Worm (Caenorhabditis elegans): ENCODE measurements around the gene flp-14.

DNA sequence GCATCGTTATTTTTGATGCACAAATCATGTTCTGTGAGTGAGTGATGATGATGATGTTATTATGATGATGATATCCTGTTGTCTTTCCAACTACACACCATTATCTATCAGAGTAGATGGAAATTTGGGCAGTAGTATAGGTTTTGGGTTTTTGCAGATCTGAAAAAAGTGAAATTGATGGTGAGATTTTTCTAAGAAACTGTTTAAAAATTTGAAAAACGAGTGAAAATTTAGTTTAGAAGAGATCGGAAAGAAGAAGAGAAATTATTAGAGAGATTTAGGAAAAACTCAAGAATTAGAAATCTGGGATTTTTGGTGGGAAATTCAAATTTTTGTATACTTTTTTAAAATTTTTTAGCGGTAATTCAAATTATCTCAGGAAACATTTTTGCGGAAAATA lies 18.7 kb upstream of the flp-14 start, which contains the start of the genes Y37D8A.29 and unc-71:
- TF ChIP-seq ama-1 (optimal IDR thresholded peaks at IDR 0.05) = no peak
- TF ChIP-seq hlh-11 (tag; optimal IDR thresholded peaks at IDR 0.05) = no peak
- TF ChIP-seq aly-2 (tag; optimal IDR thresholded peaks at IDR 0.05) = no peak
- TF ChIP-seq lin-39 (tag; optimal IDR thresholded peaks at IDR 0.05) = no peak
- no peak for TF ChIP-seq ceh-28 (tag; optimal IDR thresholded peaks at IDR 0.05)
- TF ChIP-seq lin-13 (GFP tag; optimal IDR thresholded peaks at IDR 0.05) = no peak
- TF ChIP-seq Y75B8A.6 (GFP tag; IDR thresholded peaks at IDR 0.05) = no peak
- no peak for TF ChIP-seq nhr-11 (tag; optimal IDR thresholded peaks at IDR 0.05)
- TF ChIP-seq pha-4 (GFP tag; IDR thresholded peaks at IDR 0.05) = no peak
- TF ChIP-seq pha-4 (tag; optimal IDR thresholded peaks at IDR 0.05) = no peak
- no peak for TF ChIP-seq mdl-1 (tag; optimal IDR thresholded peaks at IDR 0.05)
- no peak for TF ChIP-seq pqm-1 (tag; optimal IDR thresholded peaks at IDR 0.05)
- no peak for TF ChIP-seq tra-1 (GFP tag; IDR thresholded peaks at IDR 0.05)
